Fruit fly (Drosophila melanogaster) whole organism: ENCODE data around the gene S-Lap1.

Experiments
- CG8478 ChIP-seq: fragments of >200 bp; optimal IDR thresholded peaks from 2 replicates; lab custom pipeline; 2018; ENCODE audit warnings: inconsistent platforms
- Dll ChIP-seq: fragments of >200 bp; optimal IDR thresholded peaks from 2 replicates; lab custom pipeline; 2017
- psq ChIP-seq: fragments of >200 bp; optimal IDR thresholded peaks from 2 replicates; lab custom pipeline; 2017

dm6 chr3L:8629701-8630343 lies 12.8 kb downstream of the S-Lap1 start:
- TF ChIP-seq CG8478 (lab: Kevin White, UChicago) (no peak), psq (lab: Kevin White, UChicago) (no peak), Dll (no peak)
